Fruit fly (Drosophila melanogaster) whole organism, wandering third instar larva: ENCODE data around the gene nod.

ENCODE experiments used
- Abd-B ChIP-seq: fragments of >200 bp; optimal IDR thresholded peaks from 2 replicates; lab custom pipeline; 2017; ENCODE audit warnings: missing biosample characterization, missing genetic modification characterization
- CG32264 ChIP-seq: fragments of 200-800 bp; sonication (Bioruptor generic); optimal IDR thresholded peaks from 2 replicates; lab custom pipeline; 2016; ENCODE audit warnings: missing biosample characterization, missing genetic modification characterization
- CG9705 ChIP-seq: fragments of 200-800 bp; sonication (Bioruptor generic); optimal IDR thresholded peaks from 2 replicates; lab custom pipeline; 2018; ENCODE audit warnings: missing biosample characterization, mild to moderate bottlenecking, missing genetic modification characterization
- CrebA ChIP-seq: fragments of 200-800 bp; sonication (Bioruptor generic); optimal IDR thresholded peaks from 2 replicates; lab custom pipeline; 2016; ENCODE audit warnings: missing biosample characterization, mild to moderate bottlenecking, missing genetic modification characterization, borderline replicate concordance
- Dfd ChIP-seq: fragments of >200 bp; optimal IDR thresholded peaks from 2 replicates; lab custom pipeline; 2017; ENCODE audit warnings: missing biosample characterization, missing genetic modification characterization
- Dif ChIP-seq: fragments of 200-275, 200-300 bp; sonication (Bioruptor generic); optimal IDR thresholded peaks from 2 replicates; lab custom pipeline; 2018; ENCODE audit warnings: missing biosample characterization, missing genetic modification characterization; ENCODE audit not compliant: partially characterized antibody
- GATAd ChIP-seq: sonication (Bioruptor generic); optimal IDR thresholded peaks from 2 replicates; lab custom pipeline; 2016; ENCODE audit warnings: missing biosample characterization, missing genetic modification characterization
- HLH106 ChIP-seq: fragments of 200-800 bp; optimal IDR thresholded peaks from 3 replicates; lab custom pipeline; 2019; ENCODE audit warnings: missing biosample characterization, mild to moderate bottlenecking, missing genetic modification characterization, moderate library complexity
- Hnf4 ChIP-seq: fragments of 200-800 bp; sonication (Bioruptor generic); optimal IDR thresholded peaks from 2 replicates; lab custom pipeline; 2016; ENCODE audit warnings: missing biosample characterization, mild to moderate bottlenecking, missing genetic modification characterization
- Hr78 ChIP-seq: fragments of >200 bp; optimal IDR thresholded peaks from 2 replicates; lab custom pipeline; 2017; ENCODE audit warnings: missing biosample characterization, missing genetic modification characterization
- Hr83 ChIP-seq: fragments of 200-300 bp; sonication (Bioruptor generic); optimal IDR thresholded peaks from 2 replicates; lab custom pipeline; 2016; ENCODE audit warnings: missing biosample characterization, mild to moderate bottlenecking, missing genetic modification characterization, moderate library complexity; ENCODE audit not compliant: poor library complexity, severe bottlenecking
- Jra ChIP-seq: sonication (Bioruptor generic); optimal IDR thresholded peaks from 2 replicates; lab custom pipeline; 2016; ENCODE audit warnings: missing biosample characterization, missing genetic modification characterization
- Mio ChIP-seq: sonication (Bioruptor generic); optimal IDR thresholded peaks from 2 replicates; lab custom pipeline; 2016; ENCODE audit warnings: missing biosample characterization, missing genetic modification characterization
- Myc ChIP-seq: fragments of >200 bp; optimal IDR thresholded peaks from 2 replicates; lab custom pipeline; 2017
- N ChIP-seq: fragments of >200 bp; optimal IDR thresholded peaks from 2 replicates; lab custom pipeline; 2018; ENCODE audit warnings: missing biosample characterization, missing external identifiers, missing genetic modification characterization
- OdsH ChIP-seq: fragments of 200-800 bp; sonication (Bioruptor generic); optimal IDR thresholded peaks from 2 replicates; lab custom pipeline; 2016; ENCODE audit warnings: missing biosample characterization, mild to moderate bottlenecking, missing genetic modification characterization
- Rel ChIP-seq, 2 experiments: fragments of 200-800 bp; sonication (Bioruptor generic) in 1 of 2; optimal IDR thresholded peaks; 2 replicates in 1 of 2; 3 replicates in 1 of 2; lab custom pipeline; 2016 to 2019; ENCODE audit warnings: mild to moderate bottlenecking in 2 of 2, missing biosample characterization in 2 of 2, missing genetic modification characterization in 2 of 2, moderate library complexity in 1 of 2
- Sp1 ChIP-seq: fragments of 200-800 bp; sonication (Bioruptor generic); optimal IDR thresholded peaks from 3 replicates; lab custom pipeline; 2019; ENCODE audit warnings: missing biosample characterization, mild to moderate bottlenecking, missing genetic modification characterization, moderate library complexity
- Vsx2 ChIP-seq: fragments of 200-300, 225-300 bp; sonication (Bioruptor generic); optimal IDR thresholded peaks from 2 replicates; lab custom pipeline; 2018; ENCODE audit warnings: missing biosample characterization, missing genetic modification characterization; ENCODE audit not compliant: partially characterized antibody
- br ChIP-seq: fragments of 200-800 bp; sonication (Bioruptor generic); optimal IDR thresholded peaks from 2 replicates; lab custom pipeline; 2016; ENCODE audit warnings: missing biosample characterization, missing genetic modification characterization
- brk ChIP-seq: fragments of 200-800 bp; sonication (Bioruptor generic); optimal IDR thresholded peaks from 2 replicates; lab custom pipeline; 2016; ENCODE audit warnings: missing biosample characterization, mild to moderate bottlenecking, missing genetic modification characterization
- dl ChIP-seq, 2 experiments: fragments of 175-275, 200-275 bp in 1 of 2; fragments of 200-275 bp in 1 of 2; sonication (Bioruptor generic); optimal IDR thresholded peaks; lab custom pipeline; 2018; ENCODE audit warnings: mild to moderate bottlenecking in 2 of 2, missing biosample characterization in 2 of 2, missing genetic modification characterization in 2 of 2, moderate library complexity in 2 of 2; ENCODE audit not compliant: partially characterized antibody in 2 of 2, insufficient read depth in 1 of 2
- dmrt93B ChIP-seq: fragments of 200-800 bp; sonication (Bioruptor generic); optimal IDR thresholded peaks from 2 replicates; lab custom pipeline; 2018; ENCODE audit warnings: missing biosample characterization, mild to moderate bottlenecking, missing genetic modification characterization
- dsf ChIP-seq: sonication (Bioruptor generic); optimal IDR thresholded peaks from 2 replicates; lab custom pipeline; 2016; ENCODE audit warnings: missing biosample characterization, missing genetic modification characterization, borderline replicate concordance
- ey ChIP-seq: fragments of 200-800 bp; sonication (Bioruptor generic); optimal IDR thresholded peaks from 2 replicates; lab custom pipeline; 2016; ENCODE audit warnings: missing biosample characterization, missing genetic modification characterization
- foxo ChIP-seq, 2 experiments: fragments of 200-800 bp; sonication (Bioruptor generic); optimal IDR thresholded peaks; 2 replicates in 1 of 2; 3 replicates in 1 of 2; lab custom pipeline; 2016 to 2017; ENCODE audit warnings: missing biosample characterization in 2 of 2, missing genetic modification characterization in 2 of 2
- fru ChIP-seq: fragments of 200-800 bp; sonication (Bioruptor generic); optimal IDR thresholded peaks from 3 replicates; lab custom pipeline; 2016; ENCODE audit warnings: missing biosample characterization, mild to moderate bottlenecking, missing genetic modification characterization
- h ChIP-seq: fragments of 200-800 bp; sonication (Bioruptor generic); optimal IDR thresholded peaks from 3 replicates; lab custom pipeline; 2016; ENCODE audit warnings: missing biosample characterization, mild to moderate bottlenecking, missing genetic modification characterization
- jim ChIP-seq: fragments of 175-275, 200-325 bp; sonication (Bioruptor generic); optimal IDR thresholded peaks from 2 replicates; lab custom pipeline; 2016; ENCODE audit warnings: missing biosample characterization, mild to moderate bottlenecking, missing genetic modification characterization
- lola ChIP-seq: fragments of >200 bp; optimal IDR thresholded peaks from 2 replicates; lab custom pipeline; 2017; ENCODE audit warnings: missing biosample characterization, missing genetic modification characterization
- pan ChIP-seq: fragments of >200 bp; optimal IDR thresholded peaks from 2 replicates; lab custom pipeline; 2017
- psq ChIP-seq: fragments of 200-800 bp; sonication (Bioruptor generic); optimal IDR thresholded peaks from 3 replicates; lab custom pipeline; 2017; ENCODE audit warnings: missing biosample characterization, mild to moderate bottlenecking, missing genetic modification characterization, moderate library complexity
- rgr ChIP-seq: fragments of 200-800 bp; sonication (Bioruptor generic); optimal IDR thresholded peaks from 3 replicates; lab custom pipeline; 2016; ENCODE audit warnings: missing biosample characterization, mild to moderate bottlenecking, missing genetic modification characterization
- sage ChIP-seq: fragments of 200-800 bp; sonication (Bioruptor generic); optimal IDR thresholded peaks from 2 replicates; lab custom pipeline; 2016; ENCODE audit warnings: missing biosample characterization, mild to moderate bottlenecking, missing genetic modification characterization
- sv ChIP-seq: fragments of 200-800 bp; sonication (Bioruptor generic); optimal IDR thresholded peaks from 3 replicates; lab custom pipeline; 2016; ENCODE audit warnings: missing biosample characterization, missing genetic modification characterization
- tai ChIP-seq: sonication (Bioruptor generic); optimal IDR thresholded peaks from 2 replicates; lab custom pipeline; 2016; ENCODE audit warnings: missing biosample characterization, missing genetic modification characterization
- usp ChIP-seq: fragments of >200 bp; optimal IDR thresholded peaks from 2 replicates; lab custom pipeline; 2017; ENCODE audit warnings: missing biosample characterization, missing genetic modification characterization
- woc ChIP-seq: sonication (Bioruptor generic); optimal IDR thresholded peaks from 2 replicates; lab custom pipeline; 2016; ENCODE audit warnings: missing biosample characterization, mild to moderate bottlenecking, missing genetic modification characterization

Gene nod

DNA sequence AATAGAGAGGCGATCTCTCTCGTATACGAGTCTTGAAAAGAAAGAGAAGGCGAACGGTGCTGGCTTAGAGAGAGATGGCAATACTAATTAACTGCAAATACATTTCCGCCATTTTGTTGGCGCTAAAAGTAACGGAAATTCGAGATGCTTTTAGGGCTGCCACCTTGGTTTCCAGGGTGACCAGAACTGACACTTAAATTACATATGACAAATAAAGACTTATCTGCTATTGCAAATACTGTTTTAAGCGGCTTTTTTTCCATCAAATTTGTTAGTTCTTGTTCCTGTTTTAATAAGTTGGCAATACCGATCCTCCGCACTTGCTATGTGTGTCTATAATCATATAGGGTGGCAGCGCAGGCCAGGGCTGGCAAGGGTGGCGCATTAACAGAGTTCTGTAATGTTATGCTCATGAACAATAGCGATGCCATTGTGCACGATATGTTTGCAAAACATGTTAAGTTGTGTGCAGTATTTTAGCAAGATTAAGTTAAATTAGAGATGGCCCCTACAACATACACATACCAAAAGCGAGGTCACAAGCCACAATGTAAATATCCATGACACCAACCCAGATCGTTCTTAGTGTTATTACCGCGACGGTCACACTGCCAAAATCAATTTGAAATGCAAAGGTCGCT, at the start of gene nod:
TSS of gene nod (plus strand) at position 573 of the 641 bp plus-strand sequence.
- TF ChIP-seq Hr83 (GFP tag; lab: Kevin White, UChicago) (peak; percentile 64), ey (GFP tag; lab: Kevin White, UChicago) (peak; percentile 63), brk (GFP tag; lab: Kevin White, UChicago) (no peak), dl (GFP tag; optimal IDR thresholded peaks at IDR 0.05; lab: Kevin White, UChicago; ENCODE audit: insufficient read depth in 1 of 2, partially characterized antibody in 2 of 2) (no peak), fru (GFP tag; lab: Kevin White, UChicago) (peak; percentile 74), Mio (GFP tag; lab: Kevin White, UChicago) (no peak), sv (GFP tag; lab: Kevin White, UChicago) (peak; percentile 38), CG9705 (GFP tag; lab: Kevin White, UChicago) (peak; percentile 36), pan (lab: Kevin White, UChicago) (no peak), N (no peak), woc (GFP tag; lab: Kevin White, UChicago) (no peak), sage (no peak), Sp1 (GFP tag; lab: Kevin White, UChicago) (peak; percentile 43), br (GFP tag; lab: Kevin White, UChicago) (peak; percentile 34), Jra (GFP tag; lab: Kevin White, UChicago) (no peak), OdsH (GFP tag; lab: Kevin White, UChicago) (peak; percentile 29), jim (no peak), Myc (lab: Kevin White, UChicago) (no peak), Hr78 (no peak), lola (GFP tag; lab: Kevin White, UChicago) (no peak), Dif (GFP tag; lab: Kevin White, UChicago) (no peak), Rel (GFP tag; optimal IDR thresholded peaks at IDR 0.05; lab: Kevin White, UChicago) (no peak), Rel (tag; optimal IDR thresholded peaks at IDR 0.05; lab: Kevin White, UChicago) (no peak), foxo (GFP tag; optimal IDR thresholded peaks at IDR 0.05; lab: Kevin White, UChicago) (peak in 1 of 2 experiments; percentile 71), dsf (no peak), CG32264 (no peak), tai (GFP tag; lab: Kevin White, UChicago) (no peak), h (GFP tag; lab: Kevin White, UChicago) (peak; percentile 40), psq (GFP tag; lab: Kevin White, UChicago) (peak; percentile 42), GATAd (GFP tag; lab: Kevin White, UChicago) (no peak), rgr (GFP tag; lab: Kevin White, UChicago) (peak; percentile 65), Vsx2 (GFP tag; lab: Kevin White, UChicago) (no peak), Dfd (no peak), dmrt93B (GFP tag; lab: Kevin White, UChicago) (no peak), HLH106 (tag; lab: Kevin White, UChicago) (peak; percentile 54), usp (GFP tag; lab: Kevin White, UChicago) (no peak), CrebA (GFP tag; lab: Kevin White, UChicago) (no peak), Abd-B (GFP tag; lab: Kevin White, UChicago) (no peak), Hnf4 (GFP tag; lab: Kevin White, UChicago) (no peak)
- TF ChIP-seq, all 38 proteins: peak for 13

DNA sequence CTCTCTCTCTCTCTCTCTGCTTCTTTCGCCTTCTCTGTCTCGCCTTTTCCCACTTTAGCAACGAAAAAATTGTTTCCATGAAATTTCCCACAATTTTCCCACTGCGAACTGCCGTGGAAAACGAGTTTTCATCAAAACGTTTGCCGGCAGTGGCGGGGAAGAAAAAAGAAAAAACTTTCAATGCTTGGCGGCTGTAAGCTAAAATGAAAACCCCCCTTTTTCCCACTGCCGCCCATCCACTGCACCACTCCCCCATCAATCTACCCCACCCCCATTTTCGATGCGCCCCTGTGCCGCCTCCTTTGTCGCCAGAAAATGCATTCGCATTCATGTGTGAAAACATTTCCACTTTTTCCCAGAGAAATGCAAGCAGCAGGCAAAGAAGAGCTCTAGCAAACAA, 49.3 kb upstream of the nod start:
- no peak for TF ChIP-seq sv (GFP tag; lab: Kevin White, UChicago)
- no peak for TF ChIP-seq dl (GFP tag; optimal IDR thresholded peaks at IDR 0.05; lab: Kevin White, UChicago; ENCODE audit: insufficient read depth in 1 of 2, partially characterized antibody in 2 of 2)
- TF ChIP-seq brk (GFP tag; lab: Kevin White, UChicago) = no peak
- TF ChIP-seq OdsH (GFP tag; lab: Kevin White, UChicago) = no peak
- no peak for TF ChIP-seq h (GFP tag; lab: Kevin White, UChicago)
- TF ChIP-seq woc (GFP tag; lab: Kevin White, UChicago) = no peak
- no peak for TF ChIP-seq Myc (lab: Kevin White, UChicago)
- no peak for TF ChIP-seq Hr78
- no peak for TF ChIP-seq br (GFP tag; lab: Kevin White, UChicago)
- no peak for TF ChIP-seq sage
- no peak for TF ChIP-seq CG9705 (GFP tag; lab: Kevin White, UChicago)
- TF ChIP-seq CG32264 = no peak
